Worm (Caenorhabditis elegans) whole organism, young adult: ENCODE data around the gene C07D10.5.

Experiments used
- B0035.1 ChIP-seq: sonication (generic microtip); optimal IDR thresholded peaks from 2 replicates; lab custom pipeline; 2016; ENCODE audit warnings: missing genetic modification characterization, mild to moderate bottlenecking, missing compliant biosample characterization, missing genotype, missing genetic modification reagents
- B0261.1 ChIP-seq: sonication (generic microtip); optimal IDR thresholded peaks from 2 replicates; lab custom pipeline; 2016; ENCODE audit warnings: mild to moderate bottlenecking, missing genetic modification characterization, moderate library complexity, missing compliant biosample characterization
- C06A6.2 ChIP-seq: fragments of 200-800 bp; sonication (Bioruptor generic); conservative IDR thresholded peaks from 2 replicates; pipeline ENCODE4 v1.3.6; 2022; ENCODE audit warnings: missing genetic modification characterization, missing compliant biosample characterization
- F33H1.4 ChIP-seq: fragments of 200-800 bp; sonication (Bioruptor generic); IDR thresholded peaks from 2 replicates; pipeline ENCODE4 v1.3.6; 2022; ENCODE audit warnings: missing genetic modification reagents, missing genetic modification characterization, missing compliant biosample characterization
- F49E8.2 ChIP-seq: sonication (generic microtip); optimal IDR thresholded peaks from 3 replicates; lab custom pipeline; 2017; ENCODE audit warnings: missing genetic modification characterization, mild to moderate bottlenecking, missing compliant biosample characterization, antibody characterized with exemption, moderate library complexity; ENCODE audit not compliant: insufficient read depth
- F57C9.4 ChIP-seq: sonication (generic microtip); optimal IDR thresholded peaks from 2 replicates; lab custom pipeline; 2017; ENCODE audit warnings: mild to moderate bottlenecking, missing genetic modification characterization, missing compliant biosample characterization
- K11D2.4 ChIP-seq: fragments of 200-800 bp; sonication (Bioruptor generic); IDR thresholded peaks from 2 replicates; pipeline ENCODE4 v1.3.6; 2022; ENCODE audit warnings: missing genetic modification reagents, missing genetic modification characterization, missing compliant biosample characterization
- T07F8.4 ChIP-seq: sonication (generic microtip); optimal IDR thresholded peaks from 2 replicates; lab custom pipeline; 2016; ENCODE audit warnings: mild to moderate bottlenecking, missing genetic modification characterization, moderate library complexity, missing compliant biosample characterization
- Y56A3A.18 ChIP-seq: fragments of 200-800 bp; sonication (Bioruptor generic); IDR thresholded peaks from 2 replicates; pipeline ENCODE4 v1.3.6; 2022; ENCODE audit warnings: missing genetic modification reagents, missing genetic modification characterization, missing compliant biosample characterization
- Y79H2A.3 ChIP-seq: fragments of 200-800 bp; sonication (Bioruptor generic); conservative IDR thresholded peaks from 2 replicates; pipeline ENCODE4 v1.3.6; 2022; ENCODE audit warnings: missing genetic modification reagents, missing genetic modification characterization, missing compliant biosample characterization
- ZK185.1 ChIP-seq: sonication (generic microtip); optimal IDR thresholded peaks from 2 replicates; lab custom pipeline; 2016; ENCODE audit warnings: mild to moderate bottlenecking, missing genetic modification characterization, missing compliant biosample characterization; ENCODE audit not compliant: poor library complexity, severe bottlenecking
- akir-1 ChIP-seq: fragments of 200-800 bp; sonication (Bioruptor generic); optimal IDR thresholded peaks from 2 replicates; lab custom pipeline; 2018; ENCODE audit warnings: mild to moderate bottlenecking, missing genetic modification characterization, moderate library complexity, missing compliant biosample characterization
- ama-1 ChIP-seq, 3 experiments: fragments of 150-350 bp in 1 of 3; sonication (generic microtip) in 2 of 3; optimal IDR thresholded peaks; 2 replicates each; lab custom pipeline; 2014 to 2018; ENCODE audit warnings: missing biosample characterization in 2 of 3, missing genetic modification characterization in 2 of 3, missing genetic modification reagents in 2 of 3
- aptf-2 ChIP-seq: fragments of 200-800 bp; sonication (Bioruptor generic); conservative IDR thresholded peaks from 2 replicates; pipeline ENCODE4 v1.3.6; 2022; ENCODE audit warnings: missing genetic modification reagents, missing genetic modification characterization, missing compliant biosample characterization
- attf-6 ChIP-seq: fragments of 200-800 bp; sonication (Bioruptor generic); IDR thresholded peaks from 2 replicates; pipeline ENCODE4 v1.3.6; 2022; ENCODE audit warnings: missing genetic modification reagents, missing genetic modification characterization, missing compliant biosample characterization
- bed-1 ChIP-seq: fragments of 200-800 bp; sonication (Bioruptor generic); IDR thresholded peaks from 2 replicates; pipeline ENCODE4 v1.3.6; 2022; ENCODE audit warnings: missing genetic modification reagents, missing genetic modification characterization, missing compliant biosample characterization
- ceh-100 ChIP-seq: fragments of 200-800 bp; sonication (Bioruptor generic); IDR thresholded peaks from 2 replicates; pipeline ENCODE4 v1.3.6; 2022; ENCODE audit warnings: missing genetic modification reagents, missing genetic modification characterization, missing compliant biosample characterization
- ceh-27 ChIP-seq: fragments of 200-800 bp; sonication (Bioruptor generic); optimal IDR thresholded peaks from 2 replicates; lab custom pipeline; 2018; ENCODE audit warnings: mild to moderate bottlenecking, missing genetic modification characterization, moderate library complexity, missing compliant biosample characterization
- ceh-79 ChIP-seq: sonication (generic microtip); optimal IDR thresholded peaks from 2 replicates; lab custom pipeline; 2017; ENCODE audit warnings: mild to moderate bottlenecking, missing genetic modification characterization, missing compliant biosample characterization
- die-1 ChIP-seq: sonication (generic microtip); optimal IDR thresholded peaks from 2 replicates; lab custom pipeline; 2016; ENCODE audit warnings: missing genotype, mild to moderate bottlenecking, missing genetic modification characterization, missing compliant biosample characterization
- dox-1 ChIP-seq: fragments of 200-800 bp; sonication (Bioruptor generic); IDR thresholded peaks from 2 replicates; pipeline ENCODE4 v1.3.6; 2022; ENCODE audit warnings: missing genetic modification reagents, missing genetic modification characterization, missing compliant biosample characterization
- efl-1 ChIP-seq: fragments of 150-350 bp; optimal IDR thresholded peaks from 2 replicates; lab custom pipeline; 2014; ENCODE audit warnings: missing biosample characterization, missing genetic modification reagents, missing genetic modification characterization
- egl-18 ChIP-seq: fragments of 200-800 bp; sonication (Bioruptor generic); IDR thresholded peaks from 2 replicates; pipeline ENCODE4 v1.3.6; 2022; ENCODE audit warnings: missing genetic modification reagents, missing genetic modification characterization, missing compliant biosample characterization
- egrh-3 ChIP-seq: fragments of 200-800 bp; sonication (Bioruptor generic); IDR thresholded peaks from 2 replicates; pipeline ENCODE4 v1.3.6; 2022; ENCODE audit warnings: missing genetic modification reagents, missing genetic modification characterization, missing compliant biosample characterization
- fkh-3 ChIP-seq: sonication (generic microtip); optimal IDR thresholded peaks from 2 replicates; lab custom pipeline; 2016; ENCODE audit warnings: mild to moderate bottlenecking, missing genetic modification characterization, missing compliant biosample characterization
- gei-17 ChIP-seq: fragments of 200-800 bp; sonication (Bioruptor generic); optimal IDR thresholded peaks from 2 replicates; lab custom pipeline; 2018; ENCODE audit warnings: mild to moderate bottlenecking, missing genetic modification characterization, missing compliant biosample characterization
- hmg-1.2 ChIP-seq: fragments of 200-800 bp; sonication (Bioruptor generic); IDR thresholded peaks from 2 replicates; pipeline ENCODE4 v1.3.6; 2022; ENCODE audit warnings: missing genetic modification reagents, missing genetic modification characterization, missing compliant biosample characterization
- hsf-1 ChIP-seq: fragments of 200-800 bp; sonication (Bioruptor generic); IDR thresholded peaks from 2 replicates; pipeline ENCODE4 v1.3.6; 2022; ENCODE audit warnings: missing genetic modification reagents, missing genetic modification characterization, missing compliant biosample characterization
- let-607 ChIP-seq, 2 experiments: fragments of 200-800 bp in 1 of 2; sonication (Bioruptor generic) in 1 of 2; sonication (generic microtip) in 1 of 2; optimal IDR thresholded peaks; 2 replicates each; lab custom pipeline; 2016 to 2018; ENCODE audit warnings: mild to moderate bottlenecking in 2 of 2, missing compliant biosample characterization in 2 of 2, missing genetic modification characterization in 2 of 2, moderate library complexity in 2 of 2, missing genotype in 1 of 2
- lin-26 ChIP-seq: fragments of 200-800 bp; sonication (Bioruptor generic); IDR thresholded peaks from 2 replicates; pipeline ENCODE4 v1.3.6; 2022; ENCODE audit warnings: missing genetic modification reagents, missing genetic modification characterization, missing compliant biosample characterization
- lin-35 ChIP-seq, 3 experiments: fragments of 150-350 bp in 2 of 3; sonication (generic microtip) in 1 of 3; optimal IDR thresholded peaks; 2 replicates each; lab custom pipeline; 2014 to 2018; ENCODE audit warnings: missing biosample characterization in 3 of 3, missing genetic modification characterization in 3 of 3, missing genetic modification reagents in 3 of 3
- lsy-27 ChIP-seq: sonication (generic microtip); optimal IDR thresholded peaks from 2 replicates; lab custom pipeline; 2017; ENCODE audit warnings: missing genetic modification characterization, mild to moderate bottlenecking, missing compliant biosample characterization, antibody characterized with exemption, missing genotype, borderline replicate concordance; ENCODE audit not compliant: insufficient read depth
- madf-10 ChIP-seq: sonication (generic microtip); optimal IDR thresholded peaks from 2 replicates; lab custom pipeline; 2016; ENCODE audit warnings: mild to moderate bottlenecking, missing genetic modification characterization, missing compliant biosample characterization
- mxl-1 ChIP-seq: sonication (generic microtip); optimal IDR thresholded peaks from 2 replicates; lab custom pipeline; 2016; ENCODE audit warnings: missing genetic modification characterization, missing compliant biosample characterization
- nfya-2 ChIP-seq: fragments of 200-800 bp; sonication (Bioruptor generic); IDR thresholded peaks from 2 replicates; pipeline ENCODE4 v1.3.6; 2022; ENCODE audit warnings: missing genetic modification reagents, missing genetic modification characterization, missing compliant biosample characterization
- nhr-120 ChIP-seq: fragments of 200-800 bp; sonication (Bioruptor generic); IDR thresholded peaks from 2 replicates; pipeline ENCODE4 v1.3.6; 2022; ENCODE audit warnings: missing genetic modification characterization, missing compliant biosample characterization
- pha-4 ChIP-seq: fragments of 150-350 bp; sonication (generic microtip); optimal IDR thresholded peaks from 2 replicates; lab custom pipeline; 2014; ENCODE audit warnings: missing biosample characterization, missing genetic modification reagents, missing genetic modification characterization
- rec-8 ChIP-seq, 2 experiments: sonication (generic microtip); optimal IDR thresholded peaks; 2 replicates each; lab custom pipeline; 2016; ENCODE audit warnings: mild to moderate bottlenecking in 2 of 2, missing genetic modification characterization in 2 of 2, missing genetic modification reagents in 2 of 2, missing genotype in 2 of 2, missing biosample characterization in 1 of 2, missing compliant biosample characterization in 1 of 2, moderate library complexity in 1 of 2
- repo-1 ChIP-seq: sonication (generic microtip); optimal IDR thresholded peaks from 2 replicates; lab custom pipeline; 2017; ENCODE audit warnings: mild to moderate bottlenecking, missing genetic modification characterization, missing compliant biosample characterization
- unc-62 ChIP-seq: fragments of 150-350 bp; optimal IDR thresholded peaks from 2 replicates; lab custom pipeline; 2014; ENCODE audit warnings: missing biosample characterization, missing genetic modification reagents, missing genetic modification characterization
- xnd-1 ChIP-seq: sonication (generic microtip); optimal IDR thresholded peaks from 2 replicates; lab custom pipeline; 2016; ENCODE audit warnings: missing genotype, missing genetic modification reagents, missing genetic modification characterization, missing compliant biosample characterization
- zim-3 ChIP-seq: sonication (generic microtip); optimal IDR thresholded peaks from 2 replicates; lab custom pipeline; 2017; ENCODE audit warnings: mild to moderate bottlenecking, missing genetic modification characterization, moderate library complexity, missing compliant biosample characterization
- ztf-18 ChIP-seq: sonication (generic microtip); optimal IDR thresholded peaks from 2 replicates; lab custom pipeline; 2016; ENCODE audit warnings: missing genotype, mild to moderate bottlenecking, missing genetic modification characterization, missing compliant biosample characterization
- ztf-22 ChIP-seq: fragments of 200-800 bp; sonication (Bioruptor generic); optimal IDR thresholded peaks from 2 replicates; lab custom pipeline; 2018; ENCODE audit warnings: mild to moderate bottlenecking, missing genetic modification characterization, moderate library complexity, missing compliant biosample characterization

The C07D10.5 gene

DNA sequence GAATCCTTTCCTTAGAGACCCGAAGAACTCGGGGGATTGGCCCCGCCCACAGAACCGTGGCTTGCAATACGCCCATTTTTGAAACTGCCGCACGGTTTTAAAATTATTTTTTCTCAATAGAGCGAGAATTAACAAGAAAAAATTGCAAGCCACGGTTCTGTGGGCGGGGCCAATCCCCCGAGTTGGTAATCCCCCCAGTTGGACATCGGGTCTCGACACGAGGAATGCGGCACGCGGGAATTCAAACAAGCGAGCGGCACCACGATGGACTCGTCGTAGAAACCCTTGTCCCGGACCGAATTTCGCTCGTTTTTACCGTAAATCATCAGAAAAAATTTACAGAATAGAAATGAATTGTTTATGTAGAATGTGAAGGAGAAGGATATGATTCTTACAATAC lies 28.3 kb upstream of the C07D10.5 start (continued):
- TF ChIP-seq F49E8.2 (peak; percentile 50), nfya-2 (GFP tag; lab: Robert Waterston, UW) (no peak), aptf-2 (GFP tag; lab: Robert Waterston, UW) (0 out of 2 replicates have a peak, but pooled peaks have one; percentile 22), unc-62 (GFP tag; lab: Kevin White, UChicago) (no peak), ama-1 (optimal IDR thresholded peaks at IDR 0.05; lab: Kevin White, UChicago) (no peak), ama-1 (GFP tag; optimal IDR thresholded peaks at IDR 0.05; lab: Kevin White, UChicago) (no peak), lin-26 (no peak), hmg-1.2 (GFP tag; lab: Robert Waterston, UW) (peak; percentile 30; the same call in 1 of the 2 replicates), lin-35 (GFP tag; optimal IDR thresholded peaks at IDR 0.05; lab: Kevin White, UChicago) (no peak), B0261.1 (tag; lab: Kevin White, UChicago) (no peak), ceh-79 (tag; lab: Kevin White, UChicago) (no peak), C06A6.2 (no peak), B0035.1 (tag; lab: Kevin White, UChicago) (no peak), efl-1 (GFP tag; lab: Kevin White, UChicago) (peak; percentile 73), let-607 (tag; optimal IDR thresholded peaks at IDR 0.05; lab: Kevin White, UChicago) (no peak), Y56A3A.18 (no peak), madf-10 (tag; lab: Kevin White, UChicago) (no peak), hsf-1 (GFP tag; lab: Robert Waterston, UW) (peak; percentile 23; the same call in 1 of the 2 replicates), pha-4 (tag; lab: Kevin White, UChicago) (no peak), akir-1 (GFP tag; lab: Kevin White, UChicago) (no peak), K11D2.4 (no peak), repo-1 (tag; lab: Kevin White, UChicago) (no peak), ceh-100 (GFP tag; lab: Robert Waterston, UW) (peak; percentile 70), xnd-1 (tag; lab: Kevin White, UChicago) (peak; percentile 51), bed-1 (GFP tag; lab: Robert Waterston, UW) (no peak), ceh-27 (GFP tag; lab: Kevin White, UChicago) (no peak), die-1 (tag; lab: Kevin White, UChicago) (no peak), lsy-27 (tag; lab: Kevin White, UChicago) (no peak), F33H1.4 (GFP tag; lab: Robert Waterston, UW) (peak; percentile 76), T07F8.4 (tag; lab: Kevin White, UChicago) (no peak), ZK185.1 (tag; lab: Kevin White, UChicago) (no peak), mxl-1 (tag; lab: Kevin White, UChicago) (no peak), ztf-18 (tag; lab: Kevin White, UChicago) (peak; percentile 30), egrh-3 (GFP tag; lab: Robert Waterston, UW) (peak; percentile 29; the same call in 1 of the 2 replicates), gei-17 (GFP tag; lab: Kevin White, UChicago) (no peak), dox-1 (peak; percentile 33; the same call in 1 of the 2 replicates), zim-3 (tag; lab: Kevin White, UChicago) (no peak), egl-18 (no peak), fkh-3 (tag; lab: Kevin White, UChicago) (no peak), F57C9.4 (no peak), nhr-120 (no peak), rec-8 (tag; optimal IDR thresholded peaks at IDR 0.05; lab: Kevin White, UChicago) (no peak), ztf-22 (no peak), Y79H2A.3 (GFP tag; lab: Robert Waterston, UW) (no peak), attf-6 (GFP tag; lab: Robert Waterston, UW) (0 out of 2 replicates have a peak, but pooled peaks have one; percentile 38)
